Fruit fly (Drosophila melanogaster) whole organism, embryonic: ENCODE results near the gene Fbw5.

Experiments used
- Atf-2 ChIP-seq: fragments of 200-800 bp; sonication (Bioruptor generic); optimal IDR thresholded peaks from 2 replicates; lab custom pipeline; 2016; ENCODE audit warnings: missing biosample characterization, missing genetic modification characterization
- CG11560 ChIP-seq: fragments of 200-800 bp; sonication (Bioruptor generic); IDR thresholded peaks from 3 replicates; pipeline ENCODE4 v1.3.6; 2022; ENCODE audit warnings: missing biosample characterization, missing genetic modification characterization
- CG12104 ChIP-seq: fragments of 200-800 bp; sonication (Bioruptor generic); optimal IDR thresholded peaks from 3 replicates; lab custom pipeline; 2016; ENCODE audit warnings: missing biosample characterization, missing genetic modification characterization
- CG15011 ChIP-seq: fragments of 200-800 bp; sonication (Bioruptor generic); optimal IDR thresholded peaks from 3 replicates; lab custom pipeline; 2018; ENCODE audit warnings: missing biosample characterization, mild to moderate bottlenecking, missing genetic modification characterization
- CG1529 ChIP-seq: fragments of 200-800 bp; sonication (Bioruptor generic); optimal IDR thresholded peaks from 3 replicates; lab custom pipeline; 2018; ENCODE audit warnings: missing biosample characterization, missing genetic modification characterization
- CG1603 ChIP-seq: fragments of 200-800 bp; sonication (Bioruptor generic); optimal IDR thresholded peaks from 2 replicates; lab custom pipeline; 2019; ENCODE audit warnings: missing biosample characterization, mild to moderate bottlenecking, missing genetic modification characterization, moderate library complexity
- CG17186 ChIP-seq: fragments of 200-800 bp; sonication (Bioruptor generic); optimal IDR thresholded peaks from 3 replicates; lab custom pipeline; 2017; ENCODE audit warnings: missing biosample characterization, missing genetic modification reagents, missing genetic modification characterization
- CG17328 ChIP-seq: fragments of 200-800 bp; sonication (Bioruptor generic); IDR thresholded peaks from 2 replicates; pipeline ENCODE4 v1.3.6; 2022; ENCODE audit warnings: missing biosample characterization, missing genetic modification characterization
- CG17612 ChIP-seq: fragments of 200-800 bp; sonication (Bioruptor generic); IDR thresholded peaks from 2 replicates; pipeline ENCODE4 v1.3.6; 2022; ENCODE audit warnings: missing biosample characterization, missing genetic modification characterization
- CG18619 ChIP-seq: fragments of 200-800 bp; sonication (Bioruptor generic); optimal IDR thresholded peaks from 3 replicates; lab custom pipeline; 2017; ENCODE audit warnings: missing biosample characterization, mild to moderate bottlenecking, missing genetic modification characterization
- CG2202 ChIP-seq: fragments of 200-800 bp; sonication (Bioruptor generic); optimal IDR thresholded peaks from 2 replicates; lab custom pipeline; 2018; ENCODE audit warnings: missing biosample characterization, mild to moderate bottlenecking, missing genetic modification characterization
- CG2712 ChIP-seq: fragments of 200-800 bp; optimal IDR thresholded peaks from 3 replicates; lab custom pipeline; 2019; ENCODE audit warnings: missing biosample characterization, mild to moderate bottlenecking, missing genetic modification characterization, moderate library complexity
- CG3065 ChIP-seq: fragments of 200-800 bp; sonication (Bioruptor generic); optimal IDR thresholded peaks from 2 replicates; lab custom pipeline; 2016; ENCODE audit warnings: missing biosample characterization, missing genetic modification characterization
- CG3163 ChIP-seq: fragments of 200-800 bp; sonication (Bioruptor generic); optimal IDR thresholded peaks from 3 replicates; lab custom pipeline; 2016; ENCODE audit warnings: missing biosample characterization, missing genetic modification characterization
- CG3281 ChIP-seq: fragments of 200-800 bp; sonication (Bioruptor generic); optimal IDR thresholded peaks from 3 replicates; lab custom pipeline; 2017; ENCODE audit warnings: missing biosample characterization, mild to moderate bottlenecking, missing genetic modification characterization
- CG34376 ChIP-seq: fragments of 200-800 bp; sonication (Bioruptor generic); optimal IDR thresholded peaks from 2 replicates; lab custom pipeline; 2018; ENCODE audit warnings: missing biosample characterization, mild to moderate bottlenecking, missing genetic modification characterization
- CG4360 ChIP-seq: fragments of 200-800 bp; sonication (Bioruptor generic); IDR thresholded peaks from 2 replicates; pipeline ENCODE4 v1.3.6; 2022; ENCODE audit warnings: missing biosample characterization, missing genetic modification characterization
- CG4707 ChIP-seq: fragments of 200-800 bp; sonication (Bioruptor generic); optimal IDR thresholded peaks from 2 replicates; lab custom pipeline; 2018; ENCODE audit warnings: missing biosample characterization, mild to moderate bottlenecking, missing genetic modification characterization, moderate library complexity
- CG6254 ChIP-seq: fragments of 200-800 bp; sonication (Bioruptor generic); optimal IDR thresholded peaks from 3 replicates; lab custom pipeline; 2017; ENCODE audit warnings: mild to moderate bottlenecking, missing biosample characterization, missing genetic modification reagents, missing genetic modification characterization
- CG6272 ChIP-seq: fragments of 200-800 bp; sonication (Bioruptor generic); IDR thresholded peaks from 2 replicates; pipeline ENCODE4 v1.3.6; 2022; ENCODE audit warnings: missing biosample characterization, missing genetic modification characterization
- CG6654 ChIP-seq: fragments of 200-800 bp; sonication (Bioruptor generic); optimal IDR thresholded peaks from 2 replicates; lab custom pipeline; 2017; ENCODE audit warnings: missing biosample characterization, mild to moderate bottlenecking, missing genetic modification characterization
- CG7357 ChIP-seq: fragments of 200-800 bp; sonication (Bioruptor generic); IDR thresholded peaks from 3 replicates; pipeline ENCODE4 v1.3.6; 2022; ENCODE audit warnings: missing biosample characterization, missing genetic modification characterization
- CG8290 ChIP-seq, 3 experiments: fragments of 200-800 bp; sonication (Bioruptor generic); optimal IDR thresholded peaks; 2 replicates each; lab custom pipeline; 2016 to 2019; ENCODE audit warnings: missing biosample characterization in 3 of 3, missing genetic modification characterization in 3 of 3, mild to moderate bottlenecking in 2 of 3, moderate library complexity in 1 of 3
- CG8944 ChIP-seq: fragments of 200-800 bp; sonication (Bioruptor generic); optimal IDR thresholded peaks from 3 replicates; lab custom pipeline; 2016; ENCODE audit warnings: missing biosample characterization, missing genetic modification characterization
- CG9215 ChIP-seq: fragments of 200-800 bp; sonication (Bioruptor generic); IDR thresholded peaks from 2 replicates; pipeline ENCODE4 v1.3.6; 2022; ENCODE audit warnings: missing biosample characterization, missing genetic modification characterization
- CG9876 ChIP-seq: fragments of 200-800 bp; sonication (Bioruptor generic); optimal IDR thresholded peaks from 2 replicates; lab custom pipeline; 2016; ENCODE audit warnings: missing biosample characterization, missing genetic modification characterization
- CHES-1-like ChIP-seq: fragments of 200-800 bp; sonication (Bioruptor generic); optimal IDR thresholded peaks from 2 replicates; lab custom pipeline; 2016; ENCODE audit warnings: missing biosample characterization, missing genetic modification characterization
- Chrac-16 ChIP-seq: fragments of 200-800 bp; sonication (Bioruptor generic); optimal IDR thresholded peaks from 3 replicates; lab custom pipeline; 2016; ENCODE audit warnings: missing biosample characterization, missing genetic modification characterization
- Fer1 ChIP-seq: fragments of 200-800 bp; sonication (Bioruptor generic); optimal IDR thresholded peaks from 2 replicates; lab custom pipeline; 2017; ENCODE audit warnings: missing biosample characterization, mild to moderate bottlenecking, missing genetic modification characterization
- HLH3B ChIP-seq: fragments of 200-800 bp; sonication (Bioruptor generic); IDR thresholded peaks from 2 replicates; pipeline ENCODE4 v1.3.6; 2022; ENCODE audit warnings: missing biosample characterization, missing genetic modification characterization
- HLH4C ChIP-seq: fragments of 200-800 bp; sonication (Bioruptor generic); IDR thresholded peaks from 3 replicates; pipeline ENCODE4 v1.3.6; 2022; ENCODE audit warnings: missing biosample characterization, missing genetic modification characterization; ENCODE audit not compliant: partially characterized antibody
- MBD-R2 ChIP-seq: fragments of 200-800 bp; sonication (Bioruptor generic); IDR thresholded peaks from 2 replicates; pipeline ENCODE4 v1.3.6; 2022; ENCODE audit warnings: missing biosample characterization, missing genetic modification characterization
- NC2α ChIP-seq: fragments of 200-800 bp; sonication (Bioruptor generic); optimal IDR thresholded peaks from 2 replicates; lab custom pipeline; 2016; ENCODE audit warnings: missing biosample characterization, missing genetic modification characterization
- Pdp1 ChIP-seq, 2 experiments: fragments of 200-800 bp; sonication (Bioruptor generic); optimal IDR thresholded peaks; 3 replicates each; lab custom pipeline; 2016; ENCODE audit warnings: missing biosample characterization in 2 of 2, missing genetic modification characterization in 2 of 2, mild to moderate bottlenecking in 1 of 2, moderate library complexity in 1 of 2
- Taf1 ChIP-seq: fragments of 200-800 bp; sonication (Bioruptor generic); IDR thresholded peaks from 2 replicates; pipeline ENCODE4 v1.3.6; 2022; ENCODE audit warnings: missing biosample characterization, missing genetic modification characterization
- Usf ChIP-seq: fragments of 200-800 bp; sonication (Bioruptor generic); optimal IDR thresholded peaks from 2 replicates; lab custom pipeline; 2017; ENCODE audit warnings: missing genotype, missing biosample characterization, missing genetic modification characterization
- ab ChIP-seq: fragments of 200-800 bp; sonication (Bioruptor generic); optimal IDR thresholded peaks from 2 replicates; lab custom pipeline; 2016; ENCODE audit warnings: missing biosample characterization, missing genetic modification characterization
- ac ChIP-seq: fragments of 200-800 bp; sonication (Bioruptor generic); optimal IDR thresholded peaks from 3 replicates; lab custom pipeline; 2017; ENCODE audit warnings: missing biosample characterization, mild to moderate bottlenecking, missing genetic modification characterization
- chinmo ChIP-seq: fragments of 200-800 bp; sonication (Bioruptor generic); IDR thresholded peaks from 4 replicates; pipeline ENCODE4 v1.3.6; 2022; ENCODE audit warnings: missing biosample characterization, missing genetic modification characterization; ENCODE audit not compliant: partially characterized antibody
- chn ChIP-seq: fragments of 200-800 bp; sonication (Bioruptor generic); optimal IDR thresholded peaks from 2 replicates; lab custom pipeline; 2016; ENCODE audit warnings: missing biosample characterization, missing genetic modification characterization
- gem ChIP-seq: fragments of 200-800 bp; sonication (Bioruptor generic); optimal IDR thresholded peaks from 2 replicates; lab custom pipeline; 2019; ENCODE audit warnings: missing biosample characterization, mild to moderate bottlenecking, missing genetic modification characterization, moderate library complexity
- hkb ChIP-seq, 2 experiments: fragments of 200-800 bp in 1 of 2; fragments of >200 bp in 1 of 2; sonication (Bioruptor generic) in 1 of 2; IDR thresholded peaks in 1 of 2; optimal IDR thresholded peaks in 1 of 2; 2 replicates each; pipeline versions ENCODE4 v1.3.6 to Lab custom; 2017 to 2022; ENCODE audit warnings: missing biosample characterization in 1 of 2, missing genetic modification characterization in 1 of 2
- kah ChIP-seq: fragments of 200-800 bp; sonication (Bioruptor generic); optimal IDR thresholded peaks from 2 replicates; lab custom pipeline; 2018; ENCODE audit warnings: missing biosample characterization, mild to moderate bottlenecking, missing genetic modification characterization
- phol ChIP-seq: fragments of 200-800 bp; sonication (Bioruptor generic); optimal IDR thresholded peaks from 3 replicates; lab custom pipeline; 2018; ENCODE audit warnings: missing biosample characterization, mild to moderate bottlenecking, missing genetic modification characterization, moderate library complexity
- pnt ChIP-seq: fragments of 200-800 bp; sonication (Bioruptor generic); optimal IDR thresholded peaks from 3 replicates; lab custom pipeline; 2016; ENCODE audit warnings: missing biosample characterization, missing genetic modification characterization
- sc ChIP-seq, 3 experiments: fragments of >200 bp in 2 of 3; fragments of 200-800 bp in 1 of 3; sonication (Bioruptor generic) in 1 of 3; optimal IDR thresholded peaks; 2 replicates in 2 of 3; 3 replicates in 1 of 3; lab custom pipeline; 2017; ENCODE audit warnings: mild to moderate bottlenecking in 1 of 3, missing biosample characterization in 1 of 3, missing genetic modification characterization in 1 of 3, missing genetic modification reagents in 1 of 3
- sd ChIP-seq: fragments of 200-800 bp; sonication (Bioruptor generic); optimal IDR thresholded peaks from 3 replicates; lab custom pipeline; 2018; ENCODE audit warnings: missing biosample characterization, mild to moderate bottlenecking, missing genetic modification characterization, moderate library complexity
- sens-2 ChIP-seq: fragments of 200-800 bp; sonication (Bioruptor generic); IDR thresholded peaks from 2 replicates; pipeline ENCODE4 v1.3.6; 2022; ENCODE audit warnings: missing biosample characterization, missing genetic modification characterization
- sqz ChIP-seq: fragments of 200-800 bp; sonication (Bioruptor generic); optimal IDR thresholded peaks from 3 replicates; lab custom pipeline; 2018; ENCODE audit warnings: missing biosample characterization, mild to moderate bottlenecking, missing genetic modification characterization

Fbw5 gene

DNA sequence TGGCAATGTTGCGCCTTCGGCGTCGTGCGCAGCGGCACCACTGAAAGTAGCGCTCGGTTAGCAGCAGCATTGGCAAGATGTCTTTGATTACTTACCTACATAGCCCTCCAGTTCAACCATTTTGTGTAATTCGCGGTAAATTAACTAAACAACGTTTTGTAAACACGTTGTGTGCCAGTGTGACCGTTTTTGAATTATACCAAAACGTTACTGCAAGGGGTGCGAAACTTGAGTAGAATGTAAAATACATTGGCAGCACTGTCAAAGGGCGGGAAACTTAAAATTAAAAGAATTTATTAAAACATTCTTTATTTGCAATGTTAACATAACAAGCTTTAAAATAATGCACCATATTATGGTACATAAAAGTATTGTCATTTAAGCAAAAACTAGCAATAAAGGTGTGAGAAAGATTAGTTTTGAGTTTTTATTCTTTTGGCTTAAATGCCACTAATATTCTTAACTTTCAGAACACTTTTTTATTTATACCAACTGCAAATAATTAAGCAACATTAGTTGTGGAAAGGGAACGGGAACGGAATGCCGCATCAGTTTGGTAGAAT lies 41.3 kb downstream of the Fbw5 start, which contains the start of gene CG9107 (continued):
- no peak for TF ChIP-seq CG17612 (GFP tag; lab: Robert Waterston, UW)
- no peak for TF ChIP-seq CG9876 (GFP tag; lab: Kevin White, UChicago)
- TF ChIP-seq Pdp1 (GFP tag; optimal IDR thresholded peaks at IDR 0.05; lab: Kevin White, UChicago), result peak in 1 of 2 experiments; percentile 34
- no peak for TF ChIP-seq CG34376 (GFP tag; lab: Kevin White, UChicago)
- no peak for TF ChIP-seq CG9215
- no peak for TF ChIP-seq pnt (GFP tag; lab: Kevin White, UChicago)
- TF ChIP-seq CG7357, result no peak
- no peak for TF ChIP-seq hkb (optimal IDR thresholded peaks at IDR 0.05; lab: Kevin White, UChicago)
- TF ChIP-seq hkb (GFP tag; IDR thresholded peaks at IDR 0.05; lab: Robert Waterston, UW), result no peak
- no peak for TF ChIP-seq Usf
- TF ChIP-seq phol (tag; lab: Kevin White, UChicago), result peak; percentile 63
- TF ChIP-seq CG4707 (GFP tag; lab: Kevin White, UChicago), result no peak
- no peak for TF ChIP-seq HLH3B (GFP tag; lab: Robert Waterston, UW)
- no peak for TF ChIP-seq CG4360 (GFP tag; lab: Robert Waterston, UW)
- no peak for TF ChIP-seq CG3163 (GFP tag; lab: Kevin White, UChicago)
- no peak for TF ChIP-seq ac
- no peak for TF ChIP-seq gem (tag; lab: Kevin White, UChicago)
- TF ChIP-seq sqz (GFP tag; lab: Kevin White, UChicago), result no peak
- TF ChIP-seq Atf-2, result no peak
- no peak for TF ChIP-seq sens-2
- no peak for TF ChIP-seq sd
- no peak for TF ChIP-seq CG11560 (tag; lab: Robert Waterston, UW)
- no peak for TF ChIP-seq CG8944 (GFP tag; lab: Kevin White, UChicago)
- TF ChIP-seq CG2202 (tag; lab: Kevin White, UChicago), result no peak
- TF ChIP-seq CG6254 (GFP tag; lab: Kevin White, UChicago), result no peak
- TF ChIP-seq NC2α (GFP tag; lab: Kevin White, UChicago), result no peak
- TF ChIP-seq CG2712 (tag; lab: Kevin White, UChicago), result peak; percentile 6
- no peak for TF ChIP-seq chn (GFP tag; lab: Kevin White, UChicago)
- TF ChIP-seq CG17186 (GFP tag; lab: Kevin White, UChicago), result peak; percentile 58
- TF ChIP-seq CG8290 (GFP tag; optimal IDR thresholded peaks at IDR 0.05; lab: Kevin White, UChicago), result no peak
- TF ChIP-seq CG8290 (tag; optimal IDR thresholded peaks at IDR 0.05; lab: Kevin White, UChicago), result no peak
- no peak for TF ChIP-seq Fer1 (GFP tag; lab: Kevin White, UChicago)
- peak; percentile 32 for TF ChIP-seq CHES-1-like (GFP tag; lab: Kevin White, UChicago)
- TF ChIP-seq MBD-R2 (GFP tag; lab: Robert Waterston, UW), result peak; percentile 68; the same call in 1 of the 2 replicates
- peak; percentile 71 for TF ChIP-seq CG1603 (tag; lab: Kevin White, UChicago)
- no peak for TF ChIP-seq sc (optimal IDR thresholded peaks at IDR 0.05; lab: Kevin White, UChicago)
- no peak for TF ChIP-seq sc (GFP tag; optimal IDR thresholded peaks at IDR 0.05; lab: Kevin White, UChicago)
- TF ChIP-seq HLH4C (GFP tag; lab: Robert Waterston, UW), result no peak
- TF ChIP-seq CG17328, result no peak
- TF ChIP-seq Taf1 (GFP tag; lab: Robert Waterston, UW), result no peak
- TF ChIP-seq ab, result no peak
- TF ChIP-seq CG6654 (GFP tag; lab: Kevin White, UChicago), result no peak
- TF ChIP-seq Chrac-16 (GFP tag; lab: Kevin White, UChicago), result no peak
- TF ChIP-seq CG3281 (GFP tag; lab: Kevin White, UChicago), result no peak
- TF ChIP-seq CG1529 (GFP tag; lab: Kevin White, UChicago), result no peak
- TF ChIP-seq CG15011 (GFP tag; lab: Kevin White, UChicago), result no peak
- no peak for TF ChIP-seq CG12104
- no peak for TF ChIP-seq CG6272 (GFP tag; lab: Robert Waterston, UW)
- no peak for TF ChIP-seq CG3065
- TF ChIP-seq chinmo, result no peak
- no peak for TF ChIP-seq kah (GFP tag; lab: Kevin White, UChicago)
- TF ChIP-seq CG18619, result no peak
